Worm (Caenorhabditis elegans): ENCODE results near the gene hmit-1.3.

The hmit-1.3 gene

ce11 chrIII:3532035-3532434, 12.6 kb upstream of the hmit-1.3 start (continued):
- no peak for TF ChIP-seq C08G9.2 (tag; optimal IDR thresholded peaks at IDR 0.05)
- no peak for TF ChIP-seq zip-5 (tag; optimal IDR thresholded peaks at IDR 0.05)
- no peak for TF ChIP-seq pha-2 (tag; optimal IDR thresholded peaks at IDR 0.05)
- no peak for TF ChIP-seq nhr-232 (tag; optimal IDR thresholded peaks at IDR 0.05)
- no peak for TF ChIP-seq ceh-19 (GFP tag; optimal IDR thresholded peaks at IDR 0.05)
- TF ChIP-seq ref-2 (tag; optimal IDR thresholded peaks at IDR 0.05), result peak; percentile 68
- no peak for TF ChIP-seq ceh-9 (tag; optimal IDR thresholded peaks at IDR 0.05)
- TF ChIP-seq Y22D7AL.16 (tag; optimal IDR thresholded peaks at IDR 0.05), result no peak
- TF ChIP-seq hlh-6 (tag; optimal IDR thresholded peaks at IDR 0.05), result no peak
- TF ChIP-seq pqm-1 (tag; optimal IDR thresholded peaks at IDR 0.05), result no peak
- TF ChIP-seq hlh-30 (tag; optimal IDR thresholded peaks at IDR 0.05; ENCODE audit: insufficient read depth), result peak; percentile 63
- no peak for TF ChIP-seq madf-2 (tag; optimal IDR thresholded peaks at IDR 0.05)
- TF ChIP-seq ceh-6 (GFP tag; optimal IDR thresholded peaks at IDR 0.05), result no peak
- TF ChIP-seq fax-1 (tag; optimal IDR thresholded peaks at IDR 0.05), result no peak
- TF ChIP-seq ceh-45 (GFP tag; IDR thresholded peaks at IDR 0.05), result no peak
- TF ChIP-seq K02D7.2 (tag; optimal IDR thresholded peaks at IDR 0.05), result no peak
- no peak for TF ChIP-seq pha-4 (tag; optimal IDR thresholded peaks at IDR 0.05)
- no peak for TF ChIP-seq hlh-8 (tag; optimal IDR thresholded peaks at IDR 0.05)
- TF ChIP-seq K09A11.1 (tag; optimal IDR thresholded peaks at IDR 0.05; ENCODE audit: insufficient read depth), result no peak
- no peak for TF ChIP-seq ceh-30 (tag; optimal IDR thresholded peaks at IDR 0.05)
- TF ChIP-seq T23F11.4 (GFP tag; optimal IDR thresholded peaks at IDR 0.05), result no peak
- peak; percentile 87 for TF ChIP-seq unc-55 (GFP tag; optimal IDR thresholded peaks at IDR 0.05)
- peak; percentile 68 for TF ChIP-seq unc-42 (tag; optimal IDR thresholded peaks at IDR 0.05)
- no peak for TF ChIP-seq syd-9 (tag; optimal IDR thresholded peaks at IDR 0.05)
- TF ChIP-seq pros-1 (tag; optimal IDR thresholded peaks at IDR 0.05), result no peak
- peak; percentile 69 for TF ChIP-seq tbx-2 (tag; optimal IDR thresholded peaks at IDR 0.05)
- TF ChIP-seq ceh-24 (tag; optimal IDR thresholded peaks at IDR 0.05), result no peak
- no peak for TF ChIP-seq F13H6.1 (tag; optimal IDR thresholded peaks at IDR 0.05)
- no peak for TF ChIP-seq ceh-2 (tag; optimal IDR thresholded peaks at IDR 0.05)
- no peak for TF ChIP-seq lim-6 (tag; optimal IDR thresholded peaks at IDR 0.05)
- no peak for TF ChIP-seq ceh-22 (tag; optimal IDR thresholded peaks at IDR 0.05)
- TF ChIP-seq fkh-6 (tag; optimal IDR thresholded peaks at IDR 0.05), result no peak
- peak; percentile 72 for TF ChIP-seq ceh-48 (tag; optimal IDR thresholded peaks at IDR 0.05)
- TF ChIP-seq ceh-18 (tag; optimal IDR thresholded peaks at IDR 0.05), result peak; percentile 20
- no peak for TF ChIP-seq sox-4 (tag; optimal IDR thresholded peaks at IDR 0.05)
- TF ChIP-seq ceh-14 (tag; optimal IDR thresholded peaks at IDR 0.05), result no peak
- TF ChIP-seq C38D4.7 (GFP tag; optimal IDR thresholded peaks at IDR 0.05), result no peak
- no peak for TF ChIP-seq sox-2 (GFP tag; IDR thresholded peaks at IDR 0.05)
- TF ChIP-seq ceh-31 (tag; optimal IDR thresholded peaks at IDR 0.05), result peak; percentile 87
- TF ChIP-seq pag-3 (tag; optimal IDR thresholded peaks at IDR 0.05; ENCODE audit: borderline replicate concordance), result no peak
- no peak for TF ChIP-seq elt-2 (tag; optimal IDR thresholded peaks at IDR 0.05)

ce11 chrIII:3529744-3530208, 10.4 kb upstream of the hmit-1.3 start, which contains the start of gene pitp-1:
Gene pitp-1 (minus strand): TSS chrIII:3529794.
- TF ChIP-seq ceh-18 (tag; optimal IDR thresholded peaks at IDR 0.05) (no peak), nhr-232 (tag; optimal IDR thresholded peaks at IDR 0.05) (no peak), fkh-6 (tag; optimal IDR thresholded peaks at IDR 0.05) (no peak), ceh-14 (tag; optimal IDR thresholded peaks at IDR 0.05) (no peak), lin-11 (tag; optimal IDR thresholded peaks at IDR 0.05) (no peak), pqm-1 (tag; optimal IDR thresholded peaks at IDR 0.05) (no peak), ceh-31 (tag; optimal IDR thresholded peaks at IDR 0.05) (no peak), pha-4 (tag; optimal IDR thresholded peaks at IDR 0.05) (no peak), npax-4 (tag; optimal IDR thresholded peaks at IDR 0.05) (no peak), ceh-30 (tag; optimal IDR thresholded peaks at IDR 0.05) (no peak), ceh-22 (tag; optimal IDR thresholded peaks at IDR 0.05) (no peak), ceh-6 (GFP tag; optimal IDR thresholded peaks at IDR 0.05) (no peak), Y22D7AL.16 (tag; optimal IDR thresholded peaks at IDR 0.05) (no peak)
